Worm (Caenorhabditis elegans) whole organism, late embryonic: ENCODE measurements around the gene nhr-109.

Experiments used
- fkh-10 ChIP-seq: fragments of 150-350 bp; optimal IDR thresholded peaks from 2 replicates; lab custom pipeline; 2014; ENCODE audit warnings: missing biosample characterization, missing genetic modification reagents, missing genetic modification characterization
- fkh-6 ChIP-seq: sonication (generic microtip); optimal IDR thresholded peaks from 2 replicates; lab custom pipeline; 2016; ENCODE audit warnings: missing genetic modification characterization, missing compliant biosample characterization
- hlh-15 ChIP-seq: sonication (generic microtip); optimal IDR thresholded peaks from 2 replicates; lab custom pipeline; 2016; ENCODE audit warnings: missing genetic modification characterization, missing compliant biosample characterization
- nhr-232 ChIP-seq: sonication (generic microtip); optimal IDR thresholded peaks from 2 replicates; lab custom pipeline; 2016; ENCODE audit warnings: missing genetic modification characterization, missing compliant biosample characterization
- sox-4 ChIP-seq: sonication (generic microtip); optimal IDR thresholded peaks from 2 replicates; lab custom pipeline; 2017; ENCODE audit warnings: mild to moderate bottlenecking, missing genetic modification characterization, inconsistent platforms, missing compliant biosample characterization
- unc-55 ChIP-seq: sonication (generic microtip); optimal IDR thresholded peaks from 2 replicates; lab custom pipeline; 2017; ENCODE audit warnings: missing biosample characterization, missing genetic modification reagents, missing genetic modification characterization

DNA sequence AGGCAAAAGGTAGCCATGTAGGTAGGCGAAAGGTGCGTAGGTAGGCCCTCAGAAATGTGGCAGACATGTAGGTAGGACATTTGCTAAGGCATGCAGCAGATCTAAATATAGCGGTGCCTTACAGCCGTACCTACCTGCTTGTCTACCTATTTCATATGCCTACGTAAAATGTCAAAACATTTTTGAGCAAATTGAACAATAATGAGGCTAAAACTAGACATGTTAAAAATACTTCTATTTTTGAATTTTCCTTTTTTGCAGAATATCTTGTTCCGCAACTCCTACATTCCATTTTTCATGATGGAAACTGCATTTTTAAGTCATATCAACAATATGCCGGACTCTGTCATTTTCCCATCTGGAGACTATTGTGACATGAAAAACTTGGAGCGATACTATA lies 1.1 kb downstream of the nhr-109 start:
- no peak for TF ChIP-seq nhr-232 (tag; lab: Kevin White, UChicago)
- no peak for TF ChIP-seq sox-4 (tag; lab: Kevin White, UChicago)
- TF ChIP-seq fkh-10 (GFP tag; lab: Kevin White, UChicago): no peak
- no peak for TF ChIP-seq hlh-15 (tag; lab: Kevin White, UChicago)
- TF ChIP-seq unc-55 (GFP tag; lab: Kevin White, UChicago): no peak
- TF ChIP-seq fkh-6 (tag; lab: Kevin White, UChicago): no peak
